Worm (Caenorhabditis elegans): Measurements from ENCODE around the gene acl-2.

DNA sequence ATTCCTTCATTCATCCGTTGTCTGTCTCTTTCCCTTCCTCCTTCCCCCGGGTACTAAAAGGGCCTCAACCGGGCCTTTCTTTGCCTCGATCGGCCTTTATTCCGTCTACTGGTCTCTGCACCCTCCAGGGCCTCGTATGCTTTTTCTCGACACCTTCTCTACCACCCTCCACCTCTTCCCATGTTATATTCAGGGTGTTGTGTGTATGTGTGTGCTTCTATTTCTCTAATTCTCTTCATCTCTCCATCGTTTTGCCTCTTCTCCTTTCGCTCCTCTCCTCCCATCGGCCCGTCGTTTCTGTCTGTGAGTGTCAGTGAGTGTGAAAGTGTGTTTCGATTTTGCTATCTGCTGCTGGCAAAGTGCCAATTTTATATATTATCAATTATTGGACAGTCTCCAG, 8.9 kb upstream of the acl-2 start:
- no peak for TF ChIP-seq snpc-4 (tag; optimal IDR thresholded peaks at IDR 0.05)
- no peak for TF ChIP-seq ceh-43 (GFP tag; optimal IDR thresholded peaks at IDR 0.05)
- peak; percentile 58 for TF ChIP-seq ces-1 (GFP tag; optimal IDR thresholded peaks at IDR 0.05)
